Worm (Caenorhabditis elegans) whole organism, L2 larva: ENCODE measurements around the gene cec-3.

Source experiments
- C34F6.9 ChIP-seq: fragments of 150-350 bp; optimal IDR thresholded peaks from 2 replicates; lab custom pipeline; 2014; ENCODE audit warnings: missing biosample characterization, missing genetic modification characterization
- F13H6.1 ChIP-seq: sonication (generic microtip); optimal IDR thresholded peaks from 2 replicates; lab custom pipeline; 2016; ENCODE audit warnings: missing genetic modification characterization, missing compliant biosample characterization
- R02D3.7 ChIP-seq: fragments of 150-350 bp; optimal IDR thresholded peaks from 2 replicates; lab custom pipeline; 2014; ENCODE audit warnings: missing biosample characterization, missing genetic modification characterization
- Y55F3AM.14 ChIP-seq: fragments of 200-800 bp; sonication (Bioruptor generic); optimal IDR thresholded peaks from 2 replicates; lab custom pipeline; 2018; ENCODE audit warnings: mild to moderate bottlenecking, missing genetic modification characterization, missing compliant biosample characterization
- ZK546.5 ChIP-seq: sonication (generic microtip); optimal IDR thresholded peaks from 2 replicates; lab custom pipeline; 2017; ENCODE audit warnings: missing biosample characterization, missing genetic modification characterization
- alr-1 ChIP-seq: fragments of 150-350 bp; optimal IDR thresholded peaks from 2 replicates; lab custom pipeline; 2014; ENCODE audit warnings: missing biosample characterization, missing genetic modification characterization
- ama-1 ChIP-seq: fragments of 150-350 bp; optimal IDR thresholded peaks from 2 replicates; lab custom pipeline; 2018; ENCODE audit warnings: inconsistent platforms
- blmp-1 ChIP-seq: sonication (generic microtip); optimal IDR thresholded peaks from 2 replicates; lab custom pipeline; 2017; ENCODE audit warnings: missing genetic modification characterization, mild to moderate bottlenecking, missing compliant biosample characterization, antibody characterized with exemption, moderate library complexity; ENCODE audit not compliant: insufficient read depth
- ceh-82 ChIP-seq: fragments of 150-350 bp; optimal IDR thresholded peaks from 2 replicates; lab custom pipeline; 2014; ENCODE audit warnings: missing biosample characterization, missing genetic modification characterization
- crh-2 ChIP-seq: sonication (generic microtip); optimal IDR thresholded peaks from 2 replicates; lab custom pipeline; 2017; ENCODE audit warnings: missing biosample characterization, missing genetic modification characterization
- dmd-4 ChIP-seq: sonication (generic microtip); optimal IDR thresholded peaks from 2 replicates; lab custom pipeline; 2017; ENCODE audit warnings: missing biosample characterization, missing genetic modification characterization
- elt-1 ChIP-seq: fragments of 150-350 bp; optimal IDR thresholded peaks from 2 replicates; lab custom pipeline; 2014; ENCODE audit warnings: missing biosample characterization, missing genetic modification characterization
- fos-1 ChIP-seq: fragments of 150-350 bp; optimal IDR thresholded peaks from 2 replicates; lab custom pipeline; 2014; ENCODE audit warnings: missing biosample characterization, missing genetic modification characterization
- lin-11 ChIP-seq: fragments of 150-350 bp; sonication (generic microtip); optimal IDR thresholded peaks from 2 replicates; lab custom pipeline; 2014; ENCODE audit warnings: missing biosample characterization, missing genetic modification characterization, inconsistent platforms, mixed read lengths
- lin-13 ChIP-seq: fragments of 150-350 bp; optimal IDR thresholded peaks from 2 replicates; lab custom pipeline; 2014; ENCODE audit warnings: missing biosample characterization, missing genetic modification reagents, missing genetic modification characterization
- lin-39 ChIP-seq: fragments of 150-350 bp; optimal IDR thresholded peaks from 2 replicates; lab custom pipeline; 2014; ENCODE audit warnings: missing biosample characterization, missing genetic modification reagents, missing genetic modification characterization
- lsy-2 ChIP-seq, 2 experiments: fragments of 150-350 bp in 1 of 2; sonication (generic microtip) in 1 of 2; optimal IDR thresholded peaks; 2 replicates each; lab custom pipeline; 2014 to 2017; ENCODE audit warnings: missing biosample characterization in 2 of 2, missing genetic modification characterization in 2 of 2
- mab-5 ChIP-seq: fragments of 150-350 bp; optimal IDR thresholded peaks from 2 replicates; lab custom pipeline; 2014; ENCODE audit warnings: missing biosample characterization, missing genetic modification characterization
- mbf-1 ChIP-seq: sonication (generic microtip); optimal IDR thresholded peaks from 2 replicates; lab custom pipeline; 2017; ENCODE audit warnings: missing biosample characterization, missing genetic modification characterization
- mdl-1 ChIP-seq, 2 experiments: fragments of 150-350 bp in 1 of 2; sonication (generic microtip) in 1 of 2; optimal IDR thresholded peaks; 2 replicates each; lab custom pipeline; 2017; ENCODE audit warnings: missing biosample characterization in 2 of 2, missing genetic modification characterization in 2 of 2
- nhr-129 ChIP-seq: fragments of 150-350 bp; optimal IDR thresholded peaks from 2 replicates; lab custom pipeline; 2014; ENCODE audit warnings: missing biosample characterization, missing genetic modification characterization
- nhr-21 ChIP-seq: fragments of 150-350 bp; optimal IDR thresholded peaks from 2 replicates; lab custom pipeline; 2014; ENCODE audit warnings: missing biosample characterization, missing genetic modification characterization
- nhr-237 ChIP-seq: fragments of 150-350 bp; optimal IDR thresholded peaks from 2 replicates; lab custom pipeline; 2014; ENCODE audit warnings: missing biosample characterization, missing genetic modification characterization
- nhr-25 ChIP-seq: fragments of 150-350 bp; sonication (generic microtip); optimal IDR thresholded peaks from 3 replicates; lab custom pipeline; 2014; ENCODE audit warnings: missing biosample characterization, missing genetic modification characterization
- nhr-6 ChIP-seq: fragments of 150-350 bp; optimal IDR thresholded peaks from 2 replicates; lab custom pipeline; 2014; ENCODE audit warnings: missing biosample characterization, missing genetic modification characterization
- sem-4 ChIP-seq: fragments of 150-350 bp; optimal IDR thresholded peaks from 2 replicates; lab custom pipeline; 2014; ENCODE audit warnings: missing biosample characterization, missing genetic modification reagents, missing genetic modification characterization
- sma-3 ChIP-seq: sonication (generic microtip); optimal IDR thresholded peaks from 2 replicates; lab custom pipeline; 2016; ENCODE audit warnings: missing genetic modification reagents, missing genetic modification characterization, missing compliant biosample characterization
- sma-9 ChIP-seq, 2 experiments: fragments of 150-350 bp in 1 of 2; sonication (generic microtip) in 1 of 2; optimal IDR thresholded peaks; 2 replicates each; lab custom pipeline; 2014 to 2016; ENCODE audit warnings: missing genetic modification characterization in 2 of 2, mild to moderate bottlenecking in 1 of 2, missing biosample characterization in 1 of 2, missing compliant biosample characterization in 1 of 2, missing genetic modification reagents in 1 of 2, moderate library complexity in 1 of 2
- unc-39 ChIP-seq: fragments of 150-350 bp; optimal IDR thresholded peaks from 2 replicates; lab custom pipeline; 2014; ENCODE audit warnings: missing biosample characterization, missing genetic modification characterization
- unc-55 ChIP-seq: fragments of 150-350 bp; sonication (generic microtip); optimal IDR thresholded peaks from 3 replicates; lab custom pipeline; 2014; ENCODE audit warnings: missing biosample characterization, missing genetic modification reagents, missing genetic modification characterization
- unc-62 ChIP-seq: fragments of 150-350 bp; optimal IDR thresholded peaks from 2 replicates; lab custom pipeline; 2014; ENCODE audit warnings: missing biosample characterization, missing genetic modification reagents, missing genetic modification characterization
- zag-1 ChIP-seq: fragments of 150-350 bp; optimal IDR thresholded peaks from 2 replicates; lab custom pipeline; 2014; ENCODE audit warnings: missing biosample characterization, missing genetic modification characterization
- ztf-11 ChIP-seq: sonication (generic microtip); optimal IDR thresholded peaks from 2 replicates; lab custom pipeline; 2017; ENCODE audit warnings: missing biosample characterization, missing genetic modification characterization

Gene cec-3

ce11 chrII:7845571-7846236 is 11.7 kb downstream of the cec-3 start, which contains the start of gene T09A5.4:
T09A5.4 (plus strand) TSS chrII:7846186.
- TF ChIP-seq C34F6.9 (tag; lab: Kevin White, UChicago) = peak; percentile 17
- peak; percentile 30 for TF ChIP-seq unc-55 (GFP tag; lab: Kevin White, UChicago)
- peak; percentile 33 for TF ChIP-seq F13H6.1
- no peak for TF ChIP-seq blmp-1 (tag; lab: Kevin White, UChicago)

- TF ChIP-seq nhr-237 (no peak), lin-11 (no peak), lin-39 (tag; lab: Kevin White, UChicago) (no peak), ama-1 (lab: Kevin White, UChicago) (no peak), sma-3 (no peak), mdl-1 (tag; optimal IDR thresholded peaks at IDR 0.05; lab: Kevin White, UChicago) (no peak), mbf-1 (tag; lab: Kevin White, UChicago) (no peak)
Measured at ce11 chrII:7842053-7842452, 15.3 kb downstream of the cec-3 start, which contains the start of gene klp-3. klp-3 (plus strand) TSS chrII:7842353.

- TF ChIP-seq nhr-25 (no peak), nhr-129 (tag; lab: Kevin White, UChicago) (peak; percentile 27), alr-1 (tag; lab: Kevin White, UChicago) (no peak), sma-3 (no peak), ztf-11 (tag; lab: Kevin White, UChicago) (no peak), blmp-1 (tag; lab: Kevin White, UChicago) (no peak), lin-39 (tag; lab: Kevin White, UChicago) (no peak), mbf-1 (tag; lab: Kevin White, UChicago) (no peak), C34F6.9 (tag; lab: Kevin White, UChicago) (peak; percentile 6), mab-5 (tag; lab: Kevin White, UChicago) (no peak)
Measured at ce11 chrII:7839703-7840102, 17.7 kb downstream of the cec-3 start.

ce11 chrII:7838661-7839060 is 18.7 kb downstream of the cec-3 start:
- peak in 1 of 2 experiments; percentile 8 for TF ChIP-seq mdl-1 (tag; optimal IDR thresholded peaks at IDR 0.05; lab: Kevin White, UChicago)
- TF ChIP-seq ZK546.5 (tag; lab: Kevin White, UChicago) = no peak
- no peak for TF ChIP-seq nhr-25
- TF ChIP-seq nhr-6 (tag; lab: Kevin White, UChicago) = peak; percentile 24
- peak; percentile 25 for TF ChIP-seq sma-9 (GFP tag; optimal IDR thresholded peaks at IDR 0.05; lab: Kevin White, UChicago)
- TF ChIP-seq sma-9 (tag; optimal IDR thresholded peaks at IDR 0.05; lab: Kevin White, UChicago) = no peak
- TF ChIP-seq R02D3.7 = no peak
- TF ChIP-seq blmp-1 (tag; lab: Kevin White, UChicago) = no peak
- no peak for TF ChIP-seq ztf-11 (tag; lab: Kevin White, UChicago)
- peak; percentile 60 for TF ChIP-seq C34F6.9 (tag; lab: Kevin White, UChicago)
- TF ChIP-seq Y55F3AM.14 (GFP tag; lab: Kevin White, UChicago) = no peak
- peak in 1 of 2 experiments; percentile 51 for TF ChIP-seq lsy-2 (tag; optimal IDR thresholded peaks at IDR 0.05; lab: Kevin White, UChicago)
- TF ChIP-seq unc-62 (GFP tag; lab: Kevin White, UChicago) = no peak
- no peak for TF ChIP-seq lin-13
- no peak for TF ChIP-seq zag-1 (tag; lab: Kevin White, UChicago)
- TF ChIP-seq nhr-237 = no peak
- no peak for TF ChIP-seq fos-1 (tag; lab: Kevin White, UChicago)
- TF ChIP-seq ceh-82 (tag; lab: Kevin White, UChicago) = no peak
- TF ChIP-seq mab-5 (tag; lab: Kevin White, UChicago) = peak; percentile 22
- TF ChIP-seq elt-1 = no peak
- no peak for TF ChIP-seq sem-4 (tag; lab: Kevin White, UChicago)
- TF ChIP-seq unc-55 (GFP tag; lab: Kevin White, UChicago) = peak; percentile 62
- TF ChIP-seq crh-2 (tag; lab: Kevin White, UChicago) = peak; percentile 19
- TF ChIP-seq dmd-4 (tag; lab: Kevin White, UChicago) = no peak
- no peak for TF ChIP-seq nhr-21 (tag; lab: Kevin White, UChicago)
- TF ChIP-seq unc-39 (tag; lab: Kevin White, UChicago) = no peak
- no peak for TF ChIP-seq alr-1 (tag; lab: Kevin White, UChicago)
- no peak for TF ChIP-seq F13H6.1
